Worm (Caenorhabditis elegans): ENCODE results near the gene srh-281.
A peak's percentile ranks its signal among the peaks of the same experiment; 100 is the strongest.

The srh-281 gene

ce11 chrV:16190485-16190884 lies at the start of gene srh-281:
Gene srh-281 (plus strand): TSS chrV:16190785.
- TF ChIP-seq nhr-6 (tag; optimal IDR thresholded peaks at IDR 0.05) (no peak), hlh-30 (tag; optimal IDR thresholded peaks at IDR 0.05; ENCODE audit: insufficient read depth) (no peak), egl-27 (tag; optimal IDR thresholded peaks at IDR 0.05) (no peak), F49E8.2 (tag; optimal IDR thresholded peaks at IDR 0.05; ENCODE audit: borderline replicate concordance) (no peak), ceh-44 (GFP tag; IDR thresholded peaks at IDR 0.05) (no peak), spr-3 (GFP tag; optimal IDR thresholded peaks at IDR 0.05) (no peak), ztf-11 (tag; optimal IDR thresholded peaks at IDR 0.05) (no peak), lin-13 (GFP tag; optimal IDR thresholded peaks at IDR 0.05) (no peak), ZK546.5 (tag; optimal IDR thresholded peaks at IDR 0.05) (no peak), Y105C5A.15 (GFP tag; IDR thresholded peaks at IDR 0.05) (no peak), unc-130 (GFP tag; optimal IDR thresholded peaks at IDR 0.05) (no peak), cey-2 (tag; optimal IDR thresholded peaks at IDR 0.05; ENCODE audit: borderline replicate concordance, insufficient read depth) (no peak), ztf-7 (tag; optimal IDR thresholded peaks at IDR 0.05) (no peak), aha-1 (tag) (no peak), snpc-4 (tag; optimal IDR thresholded peaks at IDR 0.05) (no peak)

- TF ChIP-seq nhr-41 (GFP tag; IDR thresholded peaks at IDR 0.05): no peak
- TF ChIP-seq ZK546.5 (tag; optimal IDR thresholded peaks at IDR 0.05): no peak
- no peak for TF ChIP-seq nhr-48 (tag; optimal IDR thresholded peaks at IDR 0.05)
- TF ChIP-seq nhr-10 (tag; optimal IDR thresholded peaks at IDR 0.05): no peak
- TF ChIP-seq rbr-2 (tag; optimal IDR thresholded peaks at IDR 0.05): no peak
- no peak for TF ChIP-seq pqm-1 (tag; optimal IDR thresholded peaks at IDR 0.05)
- TF ChIP-seq fos-1 (tag; optimal IDR thresholded peaks at IDR 0.05): no peak
- no peak for TF ChIP-seq madf-5 (GFP tag; IDR thresholded peaks at IDR 0.05)
- TF ChIP-seq dmd-9 (GFP tag; IDR thresholded peaks at IDR 0.05): no peak
- no peak for TF ChIP-seq ceh-28 (tag; optimal IDR thresholded peaks at IDR 0.05)
- no peak for TF ChIP-seq daf-12 (tag; optimal IDR thresholded peaks at IDR 0.05)
Observed at ce11 chrV:16141071-16141470, 49.5 kb upstream of the srh-281 start, which contains the start of gene clc-32. Gene clc-32 (minus strand): TSS chrV:16141171.

- TF ChIP-seq mes-2 (tag; optimal IDR thresholded peaks at IDR 0.05; ENCODE audit: poor library complexity, severe bottlenecking) (no peak), daf-19 (GFP tag; conservative IDR thresholded peaks at IDR 0.05) (no peak), nhr-10 (tag; optimal IDR thresholded peaks at IDR 0.05) (no peak), zfp-2 (tag; optimal IDR thresholded peaks at IDR 0.05) (no peak), ceh-44 (GFP tag; IDR thresholded peaks at IDR 0.05) (no peak), lin-15B (tag; optimal IDR thresholded peaks at IDR 0.05) (no peak), hlh-30 (tag; optimal IDR thresholded peaks at IDR 0.05; ENCODE audit: insufficient read depth) (no peak), mxl-2 (GFP tag; conservative IDR thresholded peaks at IDR 0.05) (no peak), Y48G9A.11 (GFP tag; IDR thresholded peaks at IDR 0.05) (no peak), D1046.2 (GFP tag; IDR thresholded peaks at IDR 0.05) (no peak), F10B5.3 (tag; optimal IDR thresholded peaks at IDR 0.05) (no peak), nhr-48 (tag; optimal IDR thresholded peaks at IDR 0.05) (no peak), attf-4 (tag; optimal IDR thresholded peaks at IDR 0.05) (no peak), zip-11 (GFP tag; IDR thresholded peaks at IDR 0.05) (no peak), T26A8.4 (GFP tag; IDR thresholded peaks at IDR 0.05) (no peak), aha-1 (tag) (no peak), hif-1 (tag; optimal IDR thresholded peaks at IDR 0.05) (no peak)
Observed at ce11 chrV:16142371-16142770, 48.2 kb upstream of the srh-281 start, which contains the start of gene fbxa-18. Gene fbxa-18 (plus strand): TSS chrV:16142671.

DNA sequence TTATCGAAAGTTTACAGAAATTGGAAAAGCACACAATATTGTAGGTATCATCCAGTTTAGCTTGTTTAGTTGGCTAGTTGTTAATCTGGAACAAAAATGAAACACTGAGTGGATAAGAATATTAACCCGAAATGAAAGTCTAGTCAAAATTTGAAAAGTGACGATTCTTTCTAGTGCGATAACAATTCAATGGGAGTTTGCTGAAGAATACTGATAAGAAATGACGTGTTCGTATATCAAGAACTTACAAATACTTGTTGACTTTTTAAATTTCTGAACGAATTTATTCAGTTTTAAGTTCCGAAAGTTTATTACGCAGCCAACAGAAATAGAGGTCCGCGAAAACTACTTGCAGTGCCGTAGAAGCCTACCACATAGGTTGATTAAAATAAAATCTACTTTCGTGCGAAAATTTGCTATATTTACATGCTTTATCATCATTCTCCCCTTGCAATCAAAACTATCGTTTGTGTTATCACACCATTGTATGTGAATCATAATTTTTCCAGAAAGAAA lies 47.5 kb upstream of the srh-281 start, which contains the start of gene fbxa-88:
TSS of gene fbxa-88 (minus strand) at position 51 of the 516 bp plus-strand sequence.
- TF ChIP-seq T20F7.1 (GFP tag; optimal IDR thresholded peaks at IDR 0.05) (no peak), zip-11 (GFP tag; IDR thresholded peaks at IDR 0.05) (no peak), spr-3 (GFP tag; optimal IDR thresholded peaks at IDR 0.05) (no peak), duxl-1 (tag; optimal IDR thresholded peaks at IDR 0.05; ENCODE audit: poor library complexity) (no peak), gei-8 (GFP tag; optimal IDR thresholded peaks at IDR 0.05) (no peak), nhr-28 (tag; optimal IDR thresholded peaks at IDR 0.05) (peak; percentile 66), ces-1 (GFP tag; optimal IDR thresholded peaks at IDR 0.05) (no peak), nhr-102 (tag; optimal IDR thresholded peaks at IDR 0.05) (no peak), nhr-77 (tag; optimal IDR thresholded peaks at IDR 0.05) (peak; percentile 41), Y5F2A.4 (GFP tag; optimal IDR thresholded peaks at IDR 0.05) (no peak), daf-8 (GFP tag; IDR thresholded peaks at IDR 0.05) (no peak), unc-62 (GFP tag; optimal IDR thresholded peaks at IDR 0.05 in 1 of 2) (peak in 1 of 2 experiments; percentile 4), unc-62 (tag; optimal IDR thresholded peaks at IDR 0.05) (no peak), sdz-12 (GFP tag; optimal IDR thresholded peaks at IDR 0.05) (no peak)

Data from whole organism, L4 larva.